Worm (Caenorhabditis elegans) whole organism, L4 larva: Measurements from ENCODE around the gene C10C5.5.

Source experiments
- F49E8.2 ChIP-seq: sonication (generic microtip); optimal IDR thresholded peaks from 2 replicates; lab custom pipeline; 2016; ENCODE audit warnings: missing compliant biosample characterization, mild to moderate bottlenecking, missing genetic modification characterization, borderline replicate concordance
- R02D3.7 ChIP-seq: fragments of 150-350 bp; sonication (generic microtip); optimal IDR thresholded peaks from 3 replicates; lab custom pipeline; 2014; ENCODE audit warnings: missing biosample characterization, missing genetic modification characterization
- Y48G9A.11 ChIP-seq: fragments of 200-800 bp; sonication (Bioruptor generic); IDR thresholded peaks from 2 replicates; pipeline ENCODE4 v1.3.6; 2022; ENCODE audit warnings: missing genetic modification reagents, missing genetic modification characterization, missing compliant biosample characterization
- ZK337.2 ChIP-seq: fragments of 200-800 bp; sonication (Bioruptor generic); IDR thresholded peaks from 2 replicates; pipeline ENCODE4 v1.3.6; 2022; ENCODE audit warnings: missing genetic modification reagents, missing genetic modification characterization, missing compliant biosample characterization
- ZK546.5 ChIP-seq, 2 experiments: sonication (generic microtip); optimal IDR thresholded peaks; 2 replicates each; lab custom pipeline; 2017; ENCODE audit warnings: missing biosample characterization in 2 of 2, missing genetic modification characterization in 2 of 2
- aha-1 ChIP-seq: fragments of 150-350 bp; peaks from one replicate; lab custom pipeline; 2014; ENCODE audit warnings: missing biosample characterization, missing genetic modification characterization
- arid-1 ChIP-seq: fragments of 200-800 bp; sonication (Bioruptor generic); conservative IDR thresholded peaks from 2 replicates; pipeline ENCODE4 v1.3.6; 2022; ENCODE audit warnings: missing genetic modification reagents, missing genetic modification characterization, missing compliant biosample characterization
- attf-4 ChIP-seq: sonication (generic microtip); optimal IDR thresholded peaks from 3 replicates; lab custom pipeline; 2017; ENCODE audit warnings: missing biosample characterization, missing genetic modification characterization
- ceh-28 ChIP-seq: fragments of 150-350 bp; optimal IDR thresholded peaks from 2 replicates; lab custom pipeline; 2014; ENCODE audit warnings: missing biosample characterization, missing genetic modification reagents, missing genetic modification characterization
- ceh-62 ChIP-seq: sonication (generic microtip); optimal IDR thresholded peaks from 2 replicates; lab custom pipeline; 2017; ENCODE audit warnings: missing biosample characterization, missing genetic modification characterization
- ces-1 ChIP-seq: fragments of 150-350 bp; sonication (generic microtip); optimal IDR thresholded peaks from 4 replicates; lab custom pipeline; 2014; ENCODE audit warnings: missing biosample characterization, missing genetic modification reagents, missing genetic modification characterization
- daf-12 ChIP-seq: fragments of 150-350 bp; optimal IDR thresholded peaks from 2 replicates; lab custom pipeline; 2014; ENCODE audit warnings: missing biosample characterization, missing genetic modification reagents, missing genetic modification characterization
- daf-19 ChIP-seq: fragments of 200-800 bp; sonication (Bioruptor generic); conservative IDR thresholded peaks from 2 replicates; pipeline ENCODE4 v1.3.6; 2022; ENCODE audit warnings: missing genetic modification characterization, missing compliant biosample characterization
- dmd-9 ChIP-seq: fragments of 200-800 bp; sonication (Bioruptor generic); IDR thresholded peaks from 2 replicates; pipeline ENCODE4 v1.3.6; 2022; ENCODE audit warnings: missing genetic modification reagents, missing genetic modification characterization, missing compliant biosample characterization
- dpl-1 ChIP-seq: fragments of 150-350 bp; optimal IDR thresholded peaks from 2 replicates; lab custom pipeline; 2014; ENCODE audit warnings: missing biosample characterization, missing genetic modification reagents, missing genetic modification characterization
- duxl-1 ChIP-seq: sonication (generic microtip); optimal IDR thresholded peaks from 2 replicates; lab custom pipeline; 2016; ENCODE audit warnings: mild to moderate bottlenecking, missing genetic modification characterization, moderate library complexity, missing compliant biosample characterization; ENCODE audit not compliant: poor library complexity
- egl-27 ChIP-seq: sonication (generic microtip); optimal IDR thresholded peaks from 3 replicates; lab custom pipeline; 2017; ENCODE audit warnings: missing biosample characterization, missing genetic modification reagents, missing genetic modification characterization
- fkh-10 ChIP-seq: fragments of 150-350 bp; optimal IDR thresholded peaks from 2 replicates; lab custom pipeline; 2014; ENCODE audit warnings: missing biosample characterization, missing genetic modification reagents, missing genetic modification characterization
- fos-1 ChIP-seq: fragments of 150-350 bp; optimal IDR thresholded peaks from 2 replicates; lab custom pipeline; 2014; ENCODE audit warnings: missing biosample characterization, missing genetic modification characterization
- lim-7 ChIP-seq: fragments of 200-800 bp; sonication (Bioruptor generic); IDR thresholded peaks from 2 replicates; pipeline ENCODE4 v1.3.6; 2022; ENCODE audit warnings: missing genetic modification characterization, missing compliant biosample characterization
- lin-1 ChIP-seq: fragments of 200-800 bp; sonication (Bioruptor generic); IDR thresholded peaks from 2 replicates; pipeline ENCODE4 v1.3.6; 2022; ENCODE audit warnings: missing genetic modification reagents, missing genetic modification characterization, missing compliant biosample characterization
- lin-38 ChIP-seq: fragments of 200-800 bp; sonication (Bioruptor generic); IDR thresholded peaks from 2 replicates; pipeline ENCODE4 v1.3.6; 2022; ENCODE audit warnings: missing genetic modification reagents, missing genetic modification characterization, missing compliant biosample characterization
- lir-3 ChIP-seq: sonication (generic microtip); optimal IDR thresholded peaks from 2 replicates; lab custom pipeline; 2016; ENCODE audit warnings: mild to moderate bottlenecking, missing genetic modification characterization, missing compliant biosample characterization
- mdl-1 ChIP-seq, 2 experiments: fragments of 150-350 bp in 1 of 2; sonication (generic microtip) in 1 of 2; optimal IDR thresholded peaks; 2 replicates each; lab custom pipeline; 2014 to 2017; ENCODE audit warnings: missing biosample characterization in 2 of 2, missing genetic modification characterization in 2 of 2
- mxl-2 ChIP-seq: fragments of 200-800 bp; sonication (Bioruptor generic); conservative IDR thresholded peaks from 2 replicates; pipeline ENCODE4 v1.3.6; 2022; ENCODE audit warnings: missing genetic modification reagents, missing genetic modification characterization, missing compliant biosample characterization
- nhr-11 ChIP-seq: fragments of 150-350 bp; optimal IDR thresholded peaks from 2 replicates; lab custom pipeline; 2014; ENCODE audit warnings: missing biosample characterization, missing genetic modification characterization
- nhr-28 ChIP-seq: fragments of 150-350 bp; optimal IDR thresholded peaks from 2 replicates; lab custom pipeline; 2014; ENCODE audit warnings: missing biosample characterization, missing genetic modification characterization
- nhr-41 ChIP-seq: fragments of 200-800 bp; sonication (Bioruptor generic); IDR thresholded peaks from 2 replicates; pipeline ENCODE4 v1.3.6; 2022; ENCODE audit warnings: missing genetic modification reagents, missing genetic modification characterization, missing compliant biosample characterization
- nhr-76 ChIP-seq: fragments of 150-350 bp; optimal IDR thresholded peaks from 2 replicates; lab custom pipeline; 2014; ENCODE audit warnings: missing biosample characterization, missing genetic modification characterization
- php-3 ChIP-seq: fragments of 200-800 bp; sonication (Bioruptor generic); IDR thresholded peaks from 2 replicates; pipeline ENCODE4 v1.3.6; 2022; ENCODE audit warnings: missing genetic modification reagents, missing genetic modification characterization, missing compliant biosample characterization
- set-16 ChIP-seq: fragments of 200-800 bp; sonication (Bioruptor generic); IDR thresholded peaks from 2 replicates; pipeline ENCODE4 v1.3.6; 2022; ENCODE audit warnings: missing genetic modification reagents, missing genetic modification characterization, missing compliant biosample characterization
- snpc-4 ChIP-seq: fragments of 150-350 bp; optimal IDR thresholded peaks from 2 replicates; lab custom pipeline; 2014; ENCODE audit warnings: missing biosample characterization, missing genetic modification characterization
- spr-1 ChIP-seq: sonication (generic microtip); optimal IDR thresholded peaks from 2 replicates; lab custom pipeline; 2016; ENCODE audit warnings: mild to moderate bottlenecking, missing genetic modification characterization, missing compliant biosample characterization
- spr-3 ChIP-seq: fragments of 200-800 bp; sonication (Bioruptor generic); optimal IDR thresholded peaks from 2 replicates; lab custom pipeline; 2018; ENCODE audit warnings: mild to moderate bottlenecking, missing genetic modification characterization, missing compliant biosample characterization
- tra-1 ChIP-seq: fragments of 200-800 bp; sonication (Bioruptor generic); IDR thresholded peaks from 2 replicates; pipeline ENCODE4 v1.3.6; 2022; ENCODE audit warnings: missing genetic modification reagents, missing genetic modification characterization, missing compliant biosample characterization
- unc-39 ChIP-seq: sonication (generic microtip); optimal IDR thresholded peaks from 2 replicates; lab custom pipeline; 2017; ENCODE audit warnings: missing biosample characterization, missing genetic modification characterization
- unc-62 ChIP-seq, 3 experiments: fragments of 150-350 bp in 1 of 3; sonication (generic microtip); optimal IDR thresholded peaks in 2 of 3; peaks in 1 of 3; 1 replicate in 1 of 3; 2 replicates in 2 of 3; lab custom pipeline; 2014 to 2017; ENCODE audit warnings: missing biosample characterization in 3 of 3, missing genetic modification characterization in 3 of 3, missing genetic modification reagents in 3 of 3, missing genotype in 1 of 3
- zag-1 ChIP-seq: fragments of 150-350 bp; optimal IDR thresholded peaks from 2 replicates; lab custom pipeline; 2014; ENCODE audit warnings: missing biosample characterization, missing genetic modification characterization
- zfp-3 ChIP-seq: fragments of 200-800 bp; sonication (Bioruptor generic); conservative IDR thresholded peaks from 2 replicates; pipeline ENCODE4 v1.3.6; 2022; ENCODE audit warnings: missing genetic modification reagents, missing genetic modification characterization, missing compliant biosample characterization
- zip-2 ChIP-seq: fragments of 150-350 bp; optimal IDR thresholded peaks from 2 replicates; lab custom pipeline; 2014; ENCODE audit warnings: missing biosample characterization, missing genetic modification characterization
- ztf-7 ChIP-seq: fragments of 150-350 bp; optimal IDR thresholded peaks from 2 replicates; lab custom pipeline; 2014; ENCODE audit warnings: missing biosample characterization, missing genetic modification characterization

Gene C10C5.5

ce11 chrIV:9401715-9402114 lies 20.5 kb downstream of the C10C5.5 start, which contains the start of gene F56D5.6 (continued):
- no peak for TF ChIP-seq lin-38 (GFP tag; lab: Robert Waterston, UW)
- TF ChIP-seq set-16 (GFP tag; lab: Robert Waterston, UW) = no peak
- 0 out of 2 replicates have a peak, but pooled peaks have one; percentile 31 for TF ChIP-seq php-3 (GFP tag; lab: Robert Waterston, UW)
- no peak for TF ChIP-seq mxl-2 (GFP tag; lab: Robert Waterston, UW)
- TF ChIP-seq lin-1 (GFP tag; lab: Robert Waterston, UW) = 0 out of 2 replicates have a peak, but pooled peaks have one; percentile 27
- no peak for TF ChIP-seq F49E8.2 (tag; lab: Kevin White, UChicago)
- TF ChIP-seq daf-12 (tag; lab: Kevin White, UChicago) = no peak
- TF ChIP-seq attf-4 (tag; lab: Kevin White, UChicago) = no peak
- no peak for TF ChIP-seq egl-27 (tag; lab: Kevin White, UChicago)
- TF ChIP-seq ZK546.5 (tag; optimal IDR thresholded peaks at IDR 0.05; lab: Kevin White, UChicago) = no peak
- TF ChIP-seq aha-1 (tag; lab: Kevin White, UChicago) = peak; percentile 58
- TF ChIP-seq nhr-76 (tag; lab: Kevin White, UChicago) = no peak
- no peak for TF ChIP-seq ceh-28
- TF ChIP-seq daf-19 (GFP tag; lab: Robert Waterston, UW) = no peak
- no peak for TF ChIP-seq zip-2 (tag; lab: Kevin White, UChicago)

ce11 chrIV:9403761-9404420 lies 22.7 kb downstream of the C10C5.5 start:
- TF ChIP-seq attf-4 (tag; lab: Kevin White, UChicago) (no peak), duxl-1 (tag; lab: Kevin White, UChicago) (no peak), lin-38 (GFP tag; lab: Robert Waterston, UW) (peak; percentile 97), ceh-28 (peak; percentile 75), lir-3 (no peak), snpc-4 (tag; lab: Kevin White, UChicago) (no peak), fos-1 (no peak), set-16 (GFP tag; lab: Robert Waterston, UW) (peak; percentile 46; the same call in 1 of the 2 replicates), dpl-1 (GFP tag; lab: Kevin White, UChicago) (peak; percentile 79), unc-62 (GFP tag; optimal IDR thresholded peaks at IDR 0.05 in 1 of 2; lab: Kevin White, UChicago) (peak in 1 of 2 experiments; percentile 23), unc-62 (tag; optimal IDR thresholded peaks at IDR 0.05; lab: Kevin White, UChicago) (no peak)

- TF ChIP-seq zag-1 (tag; lab: Kevin White, UChicago) (no peak), egl-27 (tag; lab: Kevin White, UChicago) (no peak), zip-2 (tag; lab: Kevin White, UChicago) (no peak), nhr-41 (no peak), ceh-62 (tag; lab: Kevin White, UChicago) (no peak), ztf-7 (no peak), spr-3 (no peak), mdl-1 (tag; optimal IDR thresholded peaks at IDR 0.05; lab: Kevin White, UChicago) (no peak), R02D3.7 (tag; lab: Kevin White, UChicago) (no peak), zfp-3 (no peak)
Measured at ce11 chrIV:9408004-9408403, 26.8 kb downstream of the C10C5.5 start, which contains the start of gene F56D5.5. TSS of gene F56D5.5 (minus strand) at chrIV:9408104.

ce11 chrIV:9410766-9411165 lies 29.5 kb downstream of the C10C5.5 start:
- TF ChIP-seq lim-7 = 0 out of 2 replicates have a peak, but pooled peaks have one; percentile 22
- peak; percentile 59; the same call in 1 of the 2 replicates for TF ChIP-seq set-16 (GFP tag; lab: Robert Waterston, UW)

ce11 chrIV:9422408-9422807 lies 41.2 kb downstream of the C10C5.5 start, which contains the start of gene F56D5.9:
TSS of gene F56D5.9 (minus strand) at chrIV:9422508.
- no peak for TF ChIP-seq tra-1 (GFP tag; lab: Robert Waterston, UW)
- no peak for TF ChIP-seq spr-1
- TF ChIP-seq nhr-11 = no peak
- TF ChIP-seq Y48G9A.11 = no peak
- TF ChIP-seq nhr-28 (tag; lab: Kevin White, UChicago) = no peak
- no peak for TF ChIP-seq ZK546.5 (tag; optimal IDR thresholded peaks at IDR 0.05; lab: Kevin White, UChicago)
- TF ChIP-seq ces-1 (GFP tag; lab: Kevin White, UChicago) = no peak
- no peak for TF ChIP-seq zip-2 (tag; lab: Kevin White, UChicago)
- TF ChIP-seq fos-1 = no peak
- TF ChIP-seq dmd-9 = no peak
- no peak for TF ChIP-seq aha-1 (tag; lab: Kevin White, UChicago)
- TF ChIP-seq arid-1 = no peak
- TF ChIP-seq fkh-10 (GFP tag; lab: Kevin White, UChicago) = no peak
- TF ChIP-seq unc-39 (tag; lab: Kevin White, UChicago) = no peak
- TF ChIP-seq lin-38 (GFP tag; lab: Robert Waterston, UW) = no peak
- no peak for TF ChIP-seq ZK337.2 (GFP tag; lab: Robert Waterston, UW)
